Fruit fly (Drosophila melanogaster): ENCODE data around the gene CG43055.
A peak's percentile ranks its signal among the peaks of the same experiment; 100 is the strongest.

DNA sequence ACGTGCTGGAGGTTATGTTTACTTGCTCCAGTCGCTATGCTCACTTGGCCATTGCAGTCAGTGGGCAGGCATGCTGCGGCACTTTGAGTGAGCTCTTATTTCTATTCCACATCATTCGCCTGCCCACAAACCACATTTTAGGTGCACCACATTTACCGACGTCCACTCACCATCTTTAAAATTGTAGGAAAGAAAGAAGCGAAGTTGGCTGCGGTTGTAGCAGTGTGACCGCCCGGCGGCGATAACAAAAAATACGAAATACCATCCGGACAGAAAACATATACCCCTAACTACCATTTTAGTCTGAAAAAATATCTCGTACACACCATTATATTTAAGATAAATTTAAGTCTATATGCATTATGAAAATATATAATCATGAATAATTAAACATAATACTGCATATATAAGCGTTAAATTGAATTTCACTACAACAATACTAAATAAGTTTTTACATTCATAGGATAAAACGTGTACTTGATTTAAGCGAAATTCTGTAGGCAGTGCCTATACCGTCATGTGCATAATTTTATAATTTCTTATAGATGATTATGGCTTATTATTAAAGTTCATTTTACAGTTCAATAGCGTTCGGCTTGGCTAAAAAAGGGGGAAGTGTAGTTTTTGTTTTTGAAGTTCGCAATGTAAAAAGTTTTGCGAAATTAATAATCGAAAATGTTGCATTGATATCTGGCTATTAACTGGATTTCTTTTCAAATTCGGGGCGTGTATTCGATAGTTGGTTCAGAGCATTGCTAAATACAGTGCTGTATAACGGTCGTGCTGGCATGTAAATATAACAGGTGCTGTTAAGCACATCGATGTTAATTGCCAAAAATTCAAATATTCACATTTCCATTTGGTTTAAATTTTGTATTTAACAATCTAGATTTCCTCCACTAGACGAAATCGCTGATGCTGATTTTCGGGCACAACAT is 47.4 kb downstream of the CG43055 start, which contains the start of gene RpL27A:
- TF ChIP-seq Ets98B (GFP tag; IDR thresholded peaks at IDR 0.05): peak; percentile 32
- TF ChIP-seq fd96Ca (GFP tag; IDR thresholded peaks at IDR 0.05): peak; percentile 14; the same call in 1 of the 3 replicates
- TF ChIP-seq CG13204 (GFP tag; optimal IDR thresholded peaks at IDR 0.05): no peak
- TF ChIP-seq CG14655 (GFP tag; optimal IDR thresholded peaks at IDR 0.05): no peak
- TF ChIP-seq Pif1B (GFP tag; optimal IDR thresholded peaks at IDR 0.05): no peak

Measured in whole organism, pupa.